Worm (Caenorhabditis elegans) whole organism, early embryonic: ENCODE measurements around the gene R13D11.1.

Source experiments
- F13C5.2 ChIP-seq: sonication (generic microtip); optimal IDR thresholded peaks from 2 replicates; lab custom pipeline; 2017; ENCODE audit warnings: mild to moderate bottlenecking, missing genetic modification characterization, inconsistent platforms, missing compliant biosample characterization
- ama-1 ChIP-seq: fragments of 150-350 bp; optimal IDR thresholded peaks from 2 replicates; lab custom pipeline; 2014
- flt-1 ChIP-seq: fragments of 200-800 bp; sonication (Bioruptor generic); IDR thresholded peaks from 2 replicates; pipeline ENCODE4 v1.3.6; 2022; ENCODE audit warnings: missing genetic modification characterization, missing compliant biosample characterization
- pes-1 ChIP-seq: fragments of 200-800 bp; sonication (Bioruptor generic); IDR thresholded peaks from 2 replicates; pipeline ENCODE4 v1.3.6; 2022; ENCODE audit warnings: missing genetic modification reagents, missing genetic modification characterization, missing compliant biosample characterization
- scrt-1 ChIP-seq: fragments of 200-800 bp; sonication (Bioruptor generic); IDR thresholded peaks from 2 replicates; pipeline ENCODE4 v1.3.6; 2022; ENCODE audit warnings: missing genetic modification characterization, missing compliant biosample characterization
- sea-1 ChIP-seq: fragments of 200-800 bp; sonication (Bioruptor generic); conservative IDR thresholded peaks from 2 replicates; pipeline ENCODE4 v1.3.6; 2022; ENCODE audit warnings: missing genetic modification characterization, missing compliant biosample characterization

DNA sequence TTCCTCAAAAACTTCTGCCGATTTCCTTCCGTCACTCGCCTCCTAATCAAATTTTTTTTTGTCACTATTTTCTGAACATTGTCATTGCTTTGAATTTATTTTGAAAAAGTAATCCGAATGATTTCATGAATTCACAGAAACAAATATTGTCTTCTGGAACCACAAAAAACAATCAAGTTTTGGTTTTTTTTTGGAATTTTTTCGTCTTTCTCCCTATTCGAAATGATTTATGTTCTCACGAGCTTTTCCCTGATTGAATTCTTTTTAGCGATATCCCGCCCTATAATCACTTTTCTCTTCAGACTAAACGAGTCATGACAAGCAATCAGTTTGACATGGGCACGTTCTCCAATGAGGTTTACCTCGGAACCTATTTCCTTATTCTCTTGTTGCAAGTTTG lies 16.1 kb downstream of the R13D11.1 start, which contains the start of gene F41H8.1:
- TF ChIP-seq scrt-1 (GFP tag; lab: Robert Waterston, UW) = no peak
- no peak for TF ChIP-seq ama-1 (lab: Kevin White, UChicago)
- TF ChIP-seq flt-1 (GFP tag; lab: Robert Waterston, UW) = no peak
- no peak for TF ChIP-seq F13C5.2 (tag; lab: Kevin White, UChicago)
- no peak for TF ChIP-seq sea-1 (GFP tag; lab: Robert Waterston, UW)
- TF ChIP-seq pes-1 = no peak
